Fruit fly (Drosophila melanogaster) whole organism, embryonic: ENCODE measurements around the gene Alp9.

Experiments used
- Atf6 ChIP-seq: fragments of 200-800 bp; sonication (Bioruptor generic); IDR thresholded peaks from 2 replicates; pipeline ENCODE4 v1.3.6; 2022; ENCODE audit warnings: missing biosample characterization, missing genetic modification characterization
- B-H2 ChIP-seq: fragments of 200-800 bp; sonication (Bioruptor generic); optimal IDR thresholded peaks from 2 replicates; lab custom pipeline; 2018; ENCODE audit warnings: missing biosample characterization, mild to moderate bottlenecking, missing genetic modification characterization
- Bgb ChIP-seq: fragments of 200-800 bp; sonication (Bioruptor generic); IDR thresholded peaks from 2 replicates; pipeline ENCODE4 v1.3.6; 2022; ENCODE audit warnings: missing biosample characterization, missing genetic modification characterization; ENCODE audit not compliant: partially characterized antibody
- CG10979 ChIP-seq: fragments of 200-800 bp; sonication (Bioruptor generic); optimal IDR thresholded peaks from 2 replicates; lab custom pipeline; 2018; ENCODE audit warnings: missing biosample characterization, mild to moderate bottlenecking, missing genetic modification characterization, moderate library complexity
- CG11085 ChIP-seq: fragments of 200-800 bp; sonication (Bioruptor generic); IDR thresholded peaks from 2 replicates; pipeline ENCODE4 v1.3.6; 2022; ENCODE audit warnings: missing biosample characterization, missing genetic modification characterization
- CG1233 ChIP-seq: fragments of 200-800 bp; sonication (Bioruptor generic); optimal IDR thresholded peaks from 4 replicates; lab custom pipeline; 2018; ENCODE audit warnings: missing biosample characterization, mild to moderate bottlenecking, missing genetic modification characterization
- CG13775 ChIP-seq: fragments of 200-800 bp; sonication (Bioruptor generic); optimal IDR thresholded peaks from 3 replicates; lab custom pipeline; 2017; ENCODE audit warnings: missing biosample characterization, mild to moderate bottlenecking, missing genetic modification characterization
- CG14441 ChIP-seq: fragments of 200-800 bp; sonication (Bioruptor generic); IDR thresholded peaks from 2 replicates; pipeline ENCODE4 v1.3.6; 2022; ENCODE audit warnings: missing biosample characterization, missing genetic modification characterization
- CG18619 ChIP-seq: fragments of 200-800 bp; sonication (Bioruptor generic); optimal IDR thresholded peaks from 3 replicates; lab custom pipeline; 2017; ENCODE audit warnings: missing biosample characterization, mild to moderate bottlenecking, missing genetic modification characterization
- CG30403 ChIP-seq: fragments of 200-800 bp; sonication (Bioruptor generic); optimal IDR thresholded peaks from 3 replicates; lab custom pipeline; 2016; ENCODE audit warnings: missing biosample characterization, missing genetic modification characterization
- CG5245 ChIP-seq: fragments of 200-800 bp; sonication (Bioruptor generic); optimal IDR thresholded peaks from 3 replicates; lab custom pipeline; 2016; ENCODE audit warnings: missing biosample characterization, missing genetic modification characterization
- CG7928 ChIP-seq: fragments of 200-800 bp; sonication (Bioruptor generic); optimal IDR thresholded peaks from 2 replicates; lab custom pipeline; 2017; ENCODE audit warnings: missing biosample characterization, mild to moderate bottlenecking, missing genetic modification characterization
- CG9727 ChIP-seq: fragments of 200-800 bp; sonication (Bioruptor generic); optimal IDR thresholded peaks from 3 replicates; lab custom pipeline; 2017; ENCODE audit warnings: missing biosample characterization, mild to moderate bottlenecking, missing genetic modification characterization
- CoRest ChIP-seq: fragments of 200-800 bp; sonication (Bioruptor generic); optimal IDR thresholded peaks from 3 replicates; lab custom pipeline; 2018; ENCODE audit warnings: missing biosample characterization, mild to moderate bottlenecking, missing genetic modification characterization, moderate library complexity
- Dip2 ChIP-seq: fragments of 200-800 bp; sonication (Bioruptor generic); IDR thresholded peaks from 2 replicates; pipeline ENCODE4 v1.3.6; 2022; ENCODE audit warnings: missing biosample characterization, missing genetic modification characterization
- Drgx ChIP-seq: fragments of 200-800 bp; sonication (Bioruptor generic); IDR thresholded peaks from 2 replicates; pipeline ENCODE4 v1.3.6; 2022; ENCODE audit warnings: missing biosample characterization, missing genetic modification characterization
- Eip74EF ChIP-seq, 2 experiments: fragments of 200-800 bp in 1 of 2; fragments of >200 bp in 1 of 2; sonication (Bioruptor generic) in 1 of 2; optimal IDR thresholded peaks; 2 replicates each; lab custom pipeline; 2017 to 2019; ENCODE audit warnings: missing biosample characterization in 2 of 2, missing genetic modification characterization in 2 of 2, mild to moderate bottlenecking in 1 of 2, moderate library complexity in 1 of 2
- Gsc ChIP-seq: fragments of 200-800 bp; sonication (Bioruptor generic); IDR thresholded peaks from 2 replicates; pipeline ENCODE4 v1.3.6; 2022; ENCODE audit warnings: missing biosample characterization, missing genetic modification characterization
- Gug ChIP-seq: fragments of 200-800 bp; sonication (Bioruptor generic); IDR thresholded peaks from 4 replicates; pipeline ENCODE4 v1.3.6; 2022; ENCODE audit warnings: missing biosample characterization, missing genetic modification characterization
- HHEX ChIP-seq: fragments of 200-800 bp; sonication (Bioruptor generic); optimal IDR thresholded peaks from 3 replicates; lab custom pipeline; 2017; ENCODE audit warnings: missing biosample characterization, mild to moderate bottlenecking, missing genetic modification characterization, missing genetic modification reagents
- Hr3 ChIP-seq: fragments of 200-800 bp; sonication (Bioruptor generic); optimal IDR thresholded peaks from 3 replicates; lab custom pipeline; 2016; ENCODE audit warnings: missing biosample characterization, missing genetic modification characterization
- Hsf ChIP-seq: fragments of 200-800 bp; sonication (Bioruptor generic); optimal IDR thresholded peaks from 3 replicates; lab custom pipeline; 2016; ENCODE audit warnings: missing biosample characterization, missing genetic modification characterization
- Med ChIP-seq: fragments of 200-800 bp; sonication (Bioruptor generic); peaks from one replicate; lab custom pipeline; 2016; ENCODE audit warnings: missing biosample characterization, missing genetic modification characterization, mild to moderate bottlenecking, inconsistent platforms, moderate library complexity
- NC2β ChIP-seq: fragments of 200-800 bp; sonication (Bioruptor generic); optimal IDR thresholded peaks from 2 replicates; lab custom pipeline; 2016; ENCODE audit warnings: missing biosample characterization, missing genetic modification characterization
- Pdp1 ChIP-seq, 2 experiments: fragments of 200-800 bp; sonication (Bioruptor generic); optimal IDR thresholded peaks; 3 replicates each; lab custom pipeline; 2016; ENCODE audit warnings: missing biosample characterization in 2 of 2, missing genetic modification characterization in 2 of 2, mild to moderate bottlenecking in 1 of 2, moderate library complexity in 1 of 2
- Sox102F ChIP-seq: fragments of 200-800 bp; sonication (Bioruptor generic); optimal IDR thresholded peaks from 2 replicates; lab custom pipeline; 2018; ENCODE audit warnings: missing biosample characterization, mild to moderate bottlenecking, missing genetic modification characterization, moderate library complexity
- aop ChIP-seq: fragments of 200-800 bp; sonication (Bioruptor generic); IDR thresholded peaks from 2 replicates; pipeline ENCODE4 v1.3.6; 2022; ENCODE audit warnings: missing biosample characterization, missing genetic modification characterization
- bbx ChIP-seq: fragments of 200-800 bp; sonication (Bioruptor generic); IDR thresholded peaks from 2 replicates; pipeline ENCODE4 v1.3.6; 2022; ENCODE audit warnings: missing biosample characterization, missing genetic modification characterization; ENCODE audit not compliant: partially characterized antibody
- bcd ChIP-seq: fragments of 200-800 bp; sonication (Bioruptor generic); optimal IDR thresholded peaks from 2 replicates; lab custom pipeline; 2017; ENCODE audit warnings: missing biosample characterization, mild to moderate bottlenecking, missing genetic modification characterization
- bsh ChIP-seq, 2 experiments: fragments of 200-800 bp; sonication (Bioruptor generic); optimal IDR thresholded peaks; 2 replicates each; lab custom pipeline; 2017 to 2018; ENCODE audit warnings: mild to moderate bottlenecking in 2 of 2, missing biosample characterization in 2 of 2, missing genetic modification characterization in 2 of 2, moderate library complexity in 1 of 2
- chn ChIP-seq: fragments of 200-800 bp; sonication (Bioruptor generic); optimal IDR thresholded peaks from 2 replicates; lab custom pipeline; 2016; ENCODE audit warnings: missing biosample characterization, missing genetic modification characterization
- croc ChIP-seq: fragments of 200-800 bp; sonication (Bioruptor generic); conservative IDR thresholded peaks from 3 replicates; pipeline ENCODE4 v1.3.6; 2022; ENCODE audit warnings: missing biosample characterization, missing genetic modification characterization
- dysf ChIP-seq: fragments of 200-800 bp; sonication (Bioruptor generic); IDR thresholded peaks from 3 replicates; pipeline ENCODE4 v1.3.6; 2022; ENCODE audit warnings: missing biosample characterization, missing genetic modification characterization
- gem ChIP-seq: fragments of 200-800 bp; sonication (Bioruptor generic); optimal IDR thresholded peaks from 2 replicates; lab custom pipeline; 2019; ENCODE audit warnings: missing biosample characterization, mild to moderate bottlenecking, missing genetic modification characterization, moderate library complexity
- grau ChIP-seq: fragments of 200-800 bp; optimal IDR thresholded peaks from 3 replicates; lab custom pipeline; 2019; ENCODE audit warnings: missing biosample characterization, mild to moderate bottlenecking, missing genetic modification characterization, moderate library complexity
- gt ChIP-seq: fragments of 200-800 bp; sonication (Bioruptor generic); IDR thresholded peaks from 2 replicates; pipeline ENCODE4 v1.3.6; 2022; ENCODE audit warnings: missing biosample characterization, missing genetic modification characterization
- ham ChIP-seq: fragments of 200-800 bp; sonication (Bioruptor generic); IDR thresholded peaks from 2 replicates; pipeline ENCODE4 v1.3.6; 2022; ENCODE audit warnings: missing biosample characterization, missing genetic modification characterization
- ind ChIP-seq: fragments of 200-800 bp; sonication (Bioruptor generic); optimal IDR thresholded peaks from 3 replicates; lab custom pipeline; 2016; ENCODE audit warnings: missing biosample characterization, missing genetic modification characterization
- knrl ChIP-seq: fragments of 200-800 bp; sonication (Bioruptor generic); IDR thresholded peaks from 3 replicates; pipeline ENCODE4 v1.3.6; 2022; ENCODE audit warnings: missing biosample characterization, missing genetic modification characterization; ENCODE audit not compliant: partially characterized antibody
- luna ChIP-seq: fragments of 200-800 bp; sonication (Bioruptor generic); optimal IDR thresholded peaks from 2 replicates; lab custom pipeline; 2016; ENCODE audit warnings: missing biosample characterization, missing genetic modification characterization
- nerfin-1 ChIP-seq: fragments of 200-800 bp; sonication (Bioruptor generic); optimal IDR thresholded peaks from 3 replicates; lab custom pipeline; 2019; ENCODE audit warnings: missing biosample characterization, mild to moderate bottlenecking, missing genetic modification characterization, moderate library complexity
- odd ChIP-seq: fragments of 200-800 bp; sonication (Bioruptor generic); optimal IDR thresholded peaks from 2 replicates; lab custom pipeline; 2017; ENCODE audit warnings: missing biosample characterization, mild to moderate bottlenecking, missing genetic modification characterization
- pho ChIP-seq: fragments of 200-800 bp; sonication (Bioruptor generic); optimal IDR thresholded peaks from 2 replicates; lab custom pipeline; 2016; ENCODE audit warnings: missing biosample characterization, missing genetic modification characterization
- phol ChIP-seq: fragments of 200-800 bp; sonication (Bioruptor generic); optimal IDR thresholded peaks from 3 replicates; lab custom pipeline; 2018; ENCODE audit warnings: missing biosample characterization, mild to moderate bottlenecking, missing genetic modification characterization, moderate library complexity
- pnt ChIP-seq: fragments of 200-800 bp; sonication (Bioruptor generic); optimal IDR thresholded peaks from 3 replicates; lab custom pipeline; 2016; ENCODE audit warnings: missing biosample characterization, missing genetic modification characterization
- psq ChIP-seq: fragments of 200-800 bp; sonication (Bioruptor generic); optimal IDR thresholded peaks from 2 replicates; lab custom pipeline; 2017; ENCODE audit warnings: missing biosample characterization, missing genetic modification characterization
- sna ChIP-seq: fragments of 200-800 bp; sonication (Bioruptor generic); IDR thresholded peaks from 2 replicates; pipeline ENCODE4 v1.3.6; 2022; ENCODE audit warnings: missing biosample characterization, missing genetic modification characterization; ENCODE audit not compliant: partially characterized antibody
- sr ChIP-seq: fragments of 200-800 bp; sonication (Bioruptor generic); IDR thresholded peaks from 3 replicates; pipeline ENCODE4 v1.3.6; 2022; ENCODE audit warnings: missing biosample characterization, missing genetic modification characterization
- stc ChIP-seq: fragments of 200-800 bp; sonication (Bioruptor generic); IDR thresholded peaks from 2 replicates; pipeline ENCODE4 v1.3.6; 2022; ENCODE audit warnings: missing biosample characterization, missing genetic modification characterization
- tio ChIP-seq: fragments of 200-800 bp; sonication (Bioruptor generic); optimal IDR thresholded peaks from 2 replicates; lab custom pipeline; 2017; ENCODE audit warnings: missing biosample characterization, missing genetic modification characterization, inconsistent platforms
- trem ChIP-seq: fragments of 200-800 bp; optimal IDR thresholded peaks from 3 replicates; lab custom pipeline; 2019; ENCODE audit warnings: missing biosample characterization, mild to moderate bottlenecking, missing genetic modification characterization, moderate library complexity

Gene Alp9

DNA sequence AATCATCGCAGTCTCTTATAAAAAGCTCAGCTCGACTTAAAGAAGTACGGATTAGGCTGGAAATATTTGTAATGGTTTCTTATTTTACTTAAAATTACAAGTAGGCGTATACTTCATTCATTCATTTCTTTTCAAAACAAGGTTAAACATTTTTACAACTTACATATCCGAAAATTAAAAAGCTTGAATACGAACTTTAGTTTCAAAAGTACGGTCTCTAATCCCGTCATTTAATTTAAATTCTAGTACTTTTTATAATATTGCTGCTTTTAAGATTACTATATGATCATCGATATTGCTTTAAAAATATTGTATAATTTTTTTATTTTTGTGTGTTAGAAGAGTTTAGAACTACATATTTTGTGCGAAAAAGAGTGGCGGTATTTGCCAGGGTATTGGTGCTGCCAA, 34.8 kb downstream of the Alp9 start (continued):
- TF ChIP-seq Hr3 (GFP tag; lab: Kevin White, UChicago): no peak
- no peak for TF ChIP-seq Atf6
- no peak for TF ChIP-seq nerfin-1 (tag; lab: Kevin White, UChicago)
- no peak for TF ChIP-seq CG7928 (GFP tag; lab: Kevin White, UChicago)
- peak; percentile 12 for TF ChIP-seq CoRest (tag; lab: Kevin White, UChicago)
- TF ChIP-seq dysf (GFP tag; lab: Robert Waterston, UW): no peak
- no peak for TF ChIP-seq croc (GFP tag; lab: Robert Waterston, UW)
- no peak for TF ChIP-seq B-H2 (GFP tag; lab: Kevin White, UChicago)
- no peak for TF ChIP-seq Gug (GFP tag; lab: Robert Waterston, UW)
- peak; percentile 80 for TF ChIP-seq CG9727 (GFP tag; lab: Kevin White, UChicago)
- TF ChIP-seq CG30403 (GFP tag; lab: Kevin White, UChicago): peak; percentile 51
- TF ChIP-seq knrl (GFP tag; lab: Robert Waterston, UW): no peak
- TF ChIP-seq stc: no peak
- TF ChIP-seq psq: no peak
- TF ChIP-seq Gsc: no peak
- TF ChIP-seq tio (GFP tag; lab: Kevin White, UChicago): peak; percentile 37
- TF ChIP-seq Med (GFP tag; lab: Kevin White, UChicago): no peak
- TF ChIP-seq bsh (GFP tag; optimal IDR thresholded peaks at IDR 0.05; lab: Kevin White, UChicago): peak in 1 of 2 experiments; percentile 4
- TF ChIP-seq Eip74EF (GFP tag; optimal IDR thresholded peaks at IDR 0.05; lab: Kevin White, UChicago): peak in 1 of 2 experiments; percentile 52
- TF ChIP-seq grau (tag; lab: Kevin White, UChicago): peak; percentile 26
- TF ChIP-seq trem: peak; percentile 4
- no peak for TF ChIP-seq Hsf
- TF ChIP-seq CG13775: peak; percentile 23
- no peak for TF ChIP-seq sr (GFP tag; lab: Robert Waterston, UW)
- TF ChIP-seq Dip2 (GFP tag; lab: Robert Waterston, UW): no peak
- no peak for TF ChIP-seq bbx (GFP tag; lab: Robert Waterston, UW)
- peak; percentile 25; the same call in 1 of the 2 replicates for TF ChIP-seq Drgx (GFP tag; lab: Robert Waterston, UW)
- no peak for TF ChIP-seq CG5245 (GFP tag; lab: Kevin White, UChicago)
- no peak for TF ChIP-seq ind (GFP tag; lab: Kevin White, UChicago)
- peak; percentile 6 for TF ChIP-seq CG18619 (GFP tag; lab: Kevin White, UChicago)
- peak; percentile 63 for TF ChIP-seq gem (tag; lab: Kevin White, UChicago)
- no peak for TF ChIP-seq HHEX
- peak; percentile 41 for TF ChIP-seq CG10979 (tag; lab: Kevin White, UChicago)
- TF ChIP-seq CG1233 (GFP tag; lab: Kevin White, UChicago): peak; percentile 73
- TF ChIP-seq luna (GFP tag; lab: Kevin White, UChicago): no peak
- no peak for TF ChIP-seq chn
- TF ChIP-seq sna: no peak
- no peak for TF ChIP-seq Bgb (GFP tag; lab: Robert Waterston, UW)
- no peak for TF ChIP-seq Sox102F (GFP tag; lab: Kevin White, UChicago)
- TF ChIP-seq CG11085 (GFP tag; lab: Robert Waterston, UW): no peak
- no peak for TF ChIP-seq ham (GFP tag; lab: Robert Waterston, UW)
- no peak for TF ChIP-seq CG14441
- peak; percentile 15 for TF ChIP-seq phol (tag; lab: Kevin White, UChicago)
- peak in 1 of 2 experiments; percentile 29 for TF ChIP-seq Pdp1 (GFP tag; optimal IDR thresholded peaks at IDR 0.05; lab: Kevin White, UChicago)
- no peak for TF ChIP-seq aop (GFP tag; lab: Robert Waterston, UW)
- TF ChIP-seq NC2β (GFP tag; lab: Kevin White, UChicago): no peak
- TF ChIP-seq pnt (GFP tag; lab: Kevin White, UChicago): no peak
- no peak for TF ChIP-seq odd
- TF ChIP-seq bcd (GFP tag; lab: Kevin White, UChicago): peak; percentile 45
- no peak for TF ChIP-seq pho
- TF ChIP-seq gt (GFP tag; lab: Robert Waterston, UW): no peak
